Worm (Caenorhabditis elegans) whole organism, mixed stage, embryonic: ENCODE data around the gene Y59H11AM.4.

Source experiments
- lin-13 ChIP-seq: fragments of 150-350 bp; optimal IDR thresholded peaks from 2 replicates; lab custom pipeline; 2014; ENCODE audit warnings: missing biosample characterization, missing genetic modification characterization
- lin-32 ChIP-seq: fragments of 200-800 bp; sonication (Bioruptor generic); optimal IDR thresholded peaks from 2 replicates; lab custom pipeline; 2018; ENCODE audit warnings: mild to moderate bottlenecking, missing genetic modification characterization, missing compliant biosample characterization
- nhr-12 ChIP-seq: fragments of 150-350 bp; optimal IDR thresholded peaks from 2 replicates; lab custom pipeline; 2014; ENCODE audit warnings: missing biosample characterization, missing genetic modification characterization
- nhr-28 ChIP-seq: fragments of 150-350 bp; optimal IDR thresholded peaks from 2 replicates; lab custom pipeline; 2014; ENCODE audit warnings: missing biosample characterization, missing genetic modification characterization
- nhr-76 ChIP-seq: sonication (generic microtip); optimal IDR thresholded peaks from 2 replicates; lab custom pipeline; 2017; ENCODE audit warnings: missing biosample characterization, missing genetic modification characterization
- snpc-4 ChIP-seq: fragments of 150-350 bp; optimal IDR thresholded peaks from 2 replicates; lab custom pipeline; 2014; ENCODE audit warnings: missing biosample characterization, missing genetic modification characterization
- sptf-1 ChIP-seq: sonication (generic microtip); optimal IDR thresholded peaks from 2 replicates; lab custom pipeline; 2017; ENCODE audit warnings: mild to moderate bottlenecking, missing genetic modification characterization, moderate library complexity, missing compliant biosample characterization
- unc-62 ChIP-seq: fragments of 150-350 bp; optimal IDR thresholded peaks from 2 replicates; lab custom pipeline; 2014; ENCODE audit warnings: missing biosample characterization, missing genetic modification reagents, missing genetic modification characterization
- ztf-11 ChIP-seq: fragments of 150-350 bp; optimal IDR thresholded peaks from 2 replicates; lab custom pipeline; 2014; ENCODE audit warnings: missing biosample characterization, missing genetic modification characterization

- TF ChIP-seq nhr-28: no peak
- no peak for TF ChIP-seq nhr-76 (tag; lab: Kevin White, UChicago)
- TF ChIP-seq ztf-11 (tag; lab: Kevin White, UChicago): no peak
- TF ChIP-seq lin-13 (tag; lab: Kevin White, UChicago): no peak
- no peak for TF ChIP-seq snpc-4 (tag; lab: Kevin White, UChicago)
- no peak for TF ChIP-seq nhr-12 (tag; lab: Kevin White, UChicago)
- TF ChIP-seq unc-62: no peak
- no peak for TF ChIP-seq lin-32 (GFP tag; lab: Kevin White, UChicago)
- no peak for TF ChIP-seq sptf-1 (tag; lab: Kevin White, UChicago)
Measured at ce11 chrIV:8587605-8588004, 17.5 kb upstream of the Y59H11AM.4 start.
